Worm (Caenorhabditis elegans): ENCODE results near the gene Y39H10B.3.
A peak's percentile ranks its signal among the peaks of the same experiment; 100 is the strongest.

Y39H10B.3 gene

ce11 chrV:3670499-3670898, at the start of gene Y39H10B.3:
TSS of gene Y39H10B.3 (plus strand) at chrV:3670799.
- TF ChIP-seq W03F9.2 (tag; optimal IDR thresholded peaks at IDR 0.05) (no peak), him-1 (tag; optimal IDR thresholded peaks at IDR 0.05) (no peak), dao-5 (tag; optimal IDR thresholded peaks at IDR 0.05) (no peak)

ce11 chrV:3626944-3627343, 43.7 kb upstream of the Y39H10B.3 start, which contains the start of gene F59B1.4:
TSS of gene F59B1.4 (minus strand) at chrV:3627044.
- TF ChIP-seq W03F9.2 (tag; optimal IDR thresholded peaks at IDR 0.05) (no peak), him-1 (tag; optimal IDR thresholded peaks at IDR 0.05) (no peak), dao-5 (tag; optimal IDR thresholded peaks at IDR 0.05) (no peak)

- TF ChIP-seq dao-5 (tag; optimal IDR thresholded peaks at IDR 0.05) (no peak), him-1 (tag; optimal IDR thresholded peaks at IDR 0.05) (no peak), W03F9.2 (tag; optimal IDR thresholded peaks at IDR 0.05) (no peak)
Measured at ce11 chrV:3631591-3631990, 39.0 kb upstream of the Y39H10B.3 start, which contains the start of gene F59B1.6. TSS of gene F59B1.6 (minus strand) at chrV:3631691.

- no peak for TF ChIP-seq W03F9.2 (tag; optimal IDR thresholded peaks at IDR 0.05)
- no peak for TF ChIP-seq dao-5 (tag; optimal IDR thresholded peaks at IDR 0.05)
- TF ChIP-seq him-1 (tag; optimal IDR thresholded peaks at IDR 0.05) = no peak
Measured at ce11 chrV:3632249-3633030, 38.2 kb upstream of the Y39H10B.3 start.

ce11 chrV:3633041-3633440, 37.6 kb upstream of the Y39H10B.3 start, which contains the start of gene F59B1.2:
TSS of gene F59B1.2 (plus strand) at chrV:3633341.
- TF ChIP-seq him-1 (tag; optimal IDR thresholded peaks at IDR 0.05) = no peak
- no peak for TF ChIP-seq dao-5 (tag; optimal IDR thresholded peaks at IDR 0.05)
- no peak for TF ChIP-seq W03F9.2 (tag; optimal IDR thresholded peaks at IDR 0.05)

ce11 chrV:3634293-3635016, 36.1 kb upstream of the Y39H10B.3 start:
- TF ChIP-seq W03F9.2 (tag; optimal IDR thresholded peaks at IDR 0.05) (no peak), him-1 (tag; optimal IDR thresholded peaks at IDR 0.05) (no peak), dao-5 (tag; optimal IDR thresholded peaks at IDR 0.05) (peak; percentile 10)

ce11 chrV:3637086-3637485, 33.5 kb upstream of the Y39H10B.3 start, which contains the start of gene srx-41:
TSS of gene srx-41 (minus strand) at chrV:3637186.
- no peak for TF ChIP-seq W03F9.2 (tag; optimal IDR thresholded peaks at IDR 0.05)
- no peak for TF ChIP-seq him-1 (tag; optimal IDR thresholded peaks at IDR 0.05)
- TF ChIP-seq dao-5 (tag; optimal IDR thresholded peaks at IDR 0.05) = no peak

ce11 chrV:3639873-3640272, 30.7 kb upstream of the Y39H10B.3 start:
- TF ChIP-seq him-1 (tag; optimal IDR thresholded peaks at IDR 0.05) (no peak), dao-5 (tag; optimal IDR thresholded peaks at IDR 0.05) (no peak), W03F9.2 (tag; optimal IDR thresholded peaks at IDR 0.05) (no peak)

ce11 chrV:3644193-3644693, 26.4 kb upstream of the Y39H10B.3 start, which contains the start of gene F59B1.8:
TSS of gene F59B1.8 (minus strand) at chrV:3644243.
- TF ChIP-seq dao-5 (tag; optimal IDR thresholded peaks at IDR 0.05) (no peak), W03F9.2 (tag; optimal IDR thresholded peaks at IDR 0.05) (no peak)

- TF ChIP-seq W03F9.2 (tag; optimal IDR thresholded peaks at IDR 0.05) (no peak), him-1 (tag; optimal IDR thresholded peaks at IDR 0.05) (no peak), dao-5 (tag; optimal IDR thresholded peaks at IDR 0.05) (no peak)
Measured at ce11 chrV:3647862-3648261, 22.7 kb upstream of the Y39H10B.3 start, which contains the start of gene F59B1.10. TSS of gene F59B1.10 (minus strand) at chrV:3647962.

- TF ChIP-seq dao-5 (tag; optimal IDR thresholded peaks at IDR 0.05) (no peak), W03F9.2 (tag; optimal IDR thresholded peaks at IDR 0.05) (no peak), him-1 (tag; optimal IDR thresholded peaks at IDR 0.05) (no peak)
Measured at ce11 chrV:3649473-3649872, 21.1 kb upstream of the Y39H10B.3 start, which contains the start of gene str-114. TSS of gene str-114 (plus strand) at chrV:3649773.

- TF ChIP-seq W03F9.2 (tag; optimal IDR thresholded peaks at IDR 0.05) (no peak), him-1 (tag; optimal IDR thresholded peaks at IDR 0.05) (no peak), dao-5 (tag; optimal IDR thresholded peaks at IDR 0.05) (no peak)
Measured at ce11 chrV:3659472-3659871, 11.1 kb upstream of the Y39H10B.3 start, which contains the start of gene acr-23. TSS of gene acr-23 (minus strand) at chrV:3659572.

ce11 chrV:3666887-3667286, 3.7 kb upstream of the Y39H10B.3 start, which contains the start of gene str-113:
TSS of gene str-113 (minus strand) at chrV:3666987.
- TF ChIP-seq him-1 (tag; optimal IDR thresholded peaks at IDR 0.05) (no peak), dao-5 (tag; optimal IDR thresholded peaks at IDR 0.05) (no peak), W03F9.2 (tag; optimal IDR thresholded peaks at IDR 0.05) (no peak)
